Fruit fly (Drosophila melanogaster): Measurements from ENCODE around the gene CG9135.
A peak's percentile ranks its signal among the peaks of the same experiment; 100 is the strongest.

The CG9135 gene

DNA sequence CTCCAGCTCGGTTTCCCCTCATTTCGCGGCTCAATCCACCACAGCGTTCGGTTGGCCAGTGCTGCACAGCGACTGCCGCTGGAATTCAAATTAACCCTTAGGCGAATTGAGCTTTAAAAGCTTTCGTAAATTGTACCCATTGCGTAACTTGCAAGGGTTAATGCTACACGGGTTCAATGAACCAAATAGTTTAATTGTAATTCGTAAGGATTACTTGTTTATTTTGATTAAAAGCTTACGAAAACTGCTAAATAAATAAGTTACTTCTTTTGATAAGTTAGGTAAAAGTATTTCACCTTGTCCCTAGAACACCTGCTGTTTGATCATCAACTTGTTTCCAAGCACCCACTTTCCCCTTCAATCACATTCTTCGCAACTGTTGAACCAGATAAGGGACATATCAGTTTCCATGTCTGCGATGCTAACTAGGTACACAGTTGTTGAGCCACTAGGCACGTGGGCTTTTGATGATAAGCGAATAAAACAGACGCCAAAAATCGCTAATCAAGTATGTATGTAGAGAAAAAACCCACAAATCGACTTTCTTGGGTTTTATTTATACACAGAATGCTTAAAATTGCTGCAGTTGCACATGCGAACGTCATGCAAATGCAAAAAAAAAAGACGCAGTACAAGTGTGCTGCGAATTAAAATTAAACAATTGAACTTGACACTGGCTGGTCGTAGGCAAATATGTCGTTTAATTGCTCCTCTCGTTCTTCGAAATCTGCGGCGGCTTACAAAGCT is 4.5 kb upstream of the CG9135 start, which contains the start of gene Pfas (continued):
- TF ChIP-seq MESR4 (GFP tag; optimal IDR thresholded peaks at IDR 0.05) (peak; percentile 25), Hr3 (GFP tag; optimal IDR thresholded peaks at IDR 0.05) (peak; percentile 13), fru (optimal IDR thresholded peaks at IDR 0.05) (no peak), CG2120 (GFP tag; optimal IDR thresholded peaks at IDR 0.05) (peak; percentile 88), Fer2 (tag; optimal IDR thresholded peaks at IDR 0.05) (no peak), CG18011 (GFP tag; optimal IDR thresholded peaks at IDR 0.05) (peak; percentile 56), CG12769 (tag; optimal IDR thresholded peaks at IDR 0.05) (no peak), CG6654 (GFP tag; optimal IDR thresholded peaks at IDR 0.05) (peak; percentile 70), CG3163 (GFP tag; optimal IDR thresholded peaks at IDR 0.05) (no peak), CG14014 (GFP tag; IDR thresholded peaks at IDR 0.05) (peak; percentile 42; the same call in 1 of the 2 replicates), CkIIα-i1 (GFP tag; IDR thresholded peaks at IDR 0.05) (no peak), Dref (GFP tag; IDR thresholded peaks at IDR 0.05) (no peak), vfl (GFP tag; optimal IDR thresholded peaks at IDR 0.05) (peak; percentile 64), ATbp (GFP tag; optimal IDR thresholded peaks at IDR 0.05) (peak; percentile 20), slp2 (GFP tag; optimal IDR thresholded peaks at IDR 0.05) (no peak), CG10565 (GFP tag; optimal IDR thresholded peaks at IDR 0.05) (no peak), CG12071 (GFP tag; optimal IDR thresholded peaks at IDR 0.05) (peak; percentile 31), CrebB (tag; optimal IDR thresholded peaks at IDR 0.05) (peak; percentile 66), CG13287 (GFP tag; IDR thresholded peaks at IDR 0.05; ENCODE audit: partially characterized antibody) (no peak), Ravus (GFP tag; IDR thresholded peaks at IDR 0.05) (no peak), rib (GFP tag; IDR thresholded peaks at IDR 0.05) (peak; percentile 53), CG13624 (GFP tag; optimal IDR thresholded peaks at IDR 0.05) (peak; percentile 69), CG31224 (GFP tag; IDR thresholded peaks at IDR 0.05) (no peak), CG30020 (tag; optimal IDR thresholded peaks at IDR 0.05) (no peak), corto (GFP tag; optimal IDR thresholded peaks at IDR 0.05) (no peak), sim (GFP tag; IDR thresholded peaks at IDR 0.05) (no peak), CG12299 (tag; optimal IDR thresholded peaks at IDR 0.05) (no peak), CG14710 (tag; optimal IDR thresholded peaks at IDR 0.05) (peak; percentile 16), CG4328 (GFP tag; optimal IDR thresholded peaks at IDR 0.05) (peak; percentile 27), Bteb2 (GFP tag; optimal IDR thresholded peaks at IDR 0.05) (peak; percentile 28), Nf-YB (GFP tag; optimal IDR thresholded peaks at IDR 0.05) (no peak), CG17568 (GFP tag; optimal IDR thresholded peaks at IDR 0.05) (no peak), CG1024 (GFP tag; IDR thresholded peaks at IDR 0.05) (no peak), caup (GFP tag; optimal IDR thresholded peaks at IDR 0.05; ENCODE audit: severe bottlenecking) (peak; percentile 79), cwo (GFP tag; optimal IDR thresholded peaks at IDR 0.05) (peak; percentile 81), C15 (GFP tag; IDR thresholded peaks at IDR 0.05) (no peak), Sin3A (optimal IDR thresholded peaks at IDR 0.05) (no peak), jigr1 (GFP tag; IDR thresholded peaks at IDR 0.05) (no peak), insv (GFP tag; optimal IDR thresholded peaks at IDR 0.05) (no peak), CG6689 (GFP tag; IDR thresholded peaks at IDR 0.05) (no peak), Scr (GFP tag; IDR thresholded peaks at IDR 0.05; ENCODE audit: partially characterized antibody) (no peak), vvl (GFP tag; IDR thresholded peaks at IDR 0.05) (peak; percentile 47; the same call in 1 of the 2 replicates), repo (GFP tag; optimal IDR thresholded peaks at IDR 0.05) (peak; percentile 27), zfh1 (GFP tag; IDR thresholded peaks at IDR 0.05) (peak; percentile 26; the same call in 1 of the 3 replicates), her (GFP tag; optimal IDR thresholded peaks at IDR 0.05) (peak; percentile 72), Eip74EF (GFP tag; optimal IDR thresholded peaks at IDR 0.05) (no peak), CG33213 (GFP tag; optimal IDR thresholded peaks at IDR 0.05) (peak; percentile 37), Sox102F (GFP tag; optimal IDR thresholded peaks at IDR 0.05) (no peak), CG5953 (GFP tag; IDR thresholded peaks at IDR 0.05) (no peak), CG15696 (tag; optimal IDR thresholded peaks at IDR 0.05) (no peak)
